Worm (Caenorhabditis elegans) whole organism, L3 larva: ENCODE measurements around the gene ZC204.17.

ENCODE experiments used
- R02D3.7 ChIP-seq: fragments of 150-350 bp; optimal IDR thresholded peaks from 2 replicates; lab custom pipeline; 2014; ENCODE audit warnings: missing biosample characterization, missing genetic modification characterization
- aly-2 ChIP-seq: fragments of 150-350 bp; optimal IDR thresholded peaks from 2 replicates; lab custom pipeline; 2014; ENCODE audit warnings: missing biosample characterization, missing genetic modification characterization
- ceh-28 ChIP-seq: fragments of 150-350 bp; optimal IDR thresholded peaks from 2 replicates; lab custom pipeline; 2014; ENCODE audit warnings: missing biosample characterization, missing genetic modification reagents, missing genetic modification characterization
- ceh-82 ChIP-seq: fragments of 150-350 bp; optimal IDR thresholded peaks from 2 replicates; lab custom pipeline; 2014; ENCODE audit warnings: missing biosample characterization, missing genetic modification characterization
- daf-12 ChIP-seq: fragments of 150-350 bp; optimal IDR thresholded peaks from 2 replicates; lab custom pipeline; 2014; ENCODE audit warnings: missing biosample characterization, missing genetic modification reagents, missing genetic modification characterization
- egl-27 ChIP-seq: sonication (generic microtip); optimal IDR thresholded peaks from 4 replicates; lab custom pipeline; 2017; ENCODE audit warnings: missing biosample characterization, missing genetic modification reagents, missing genetic modification characterization
- egl-5 ChIP-seq: fragments of 150-350 bp; optimal IDR thresholded peaks from 2 replicates; lab custom pipeline; 2017; ENCODE audit warnings: missing biosample characterization, missing genetic modification reagents, missing genetic modification characterization, inconsistent platforms
- elt-1 ChIP-seq: fragments of 150-350 bp; optimal IDR thresholded peaks from 2 replicates; lab custom pipeline; 2014; ENCODE audit warnings: missing biosample characterization, missing genetic modification characterization
- elt-2 ChIP-seq: sonication (generic microtip); optimal IDR thresholded peaks from 2 replicates; lab custom pipeline; 2016; ENCODE audit warnings: missing genetic modification reagents, mild to moderate bottlenecking, missing genetic modification characterization, missing compliant biosample characterization
- elt-3 ChIP-seq, 3 experiments: fragments of 150-350 bp in 1 of 3; sonication (generic microtip) in 2 of 3; optimal IDR thresholded peaks; 2 replicates in 2 of 3; 4 replicates in 1 of 3; lab custom pipeline; 2014 to 2017; ENCODE audit warnings: missing biosample characterization in 3 of 3, missing genetic modification characterization in 3 of 3
- fkh-10 ChIP-seq: sonication (generic microtip); optimal IDR thresholded peaks from 2 replicates; lab custom pipeline; 2017; ENCODE audit warnings: missing biosample characterization, missing genetic modification reagents, missing genetic modification characterization
- hmg-11 ChIP-seq: sonication (generic microtip); optimal IDR thresholded peaks from 2 replicates; lab custom pipeline; 2016; ENCODE audit warnings: missing genetic modification characterization, missing compliant biosample characterization
- jun-1 ChIP-seq: fragments of 150-350 bp; optimal IDR thresholded peaks from 2 replicates; lab custom pipeline; 2014; ENCODE audit warnings: missing biosample characterization, missing genetic modification reagents, missing genetic modification characterization
- lin-15B ChIP-seq: fragments of 150-350 bp; optimal IDR thresholded peaks from 2 replicates; lab custom pipeline; 2014; ENCODE audit warnings: missing biosample characterization, missing genetic modification characterization
- lin-39 ChIP-seq: fragments of 150-350 bp; optimal IDR thresholded peaks from 2 replicates; lab custom pipeline; 2018; ENCODE audit warnings: missing biosample characterization, missing genetic modification reagents, missing genetic modification characterization
- mml-1 ChIP-seq: fragments of 150-350 bp; sonication (generic microtip); optimal IDR thresholded peaks from 3 replicates; lab custom pipeline; 2014; ENCODE audit warnings: missing biosample characterization, missing genetic modification characterization
- nfya-1 ChIP-seq: sonication (generic microtip); optimal IDR thresholded peaks from 2 replicates; lab custom pipeline; 2017; ENCODE audit warnings: missing genetic modification characterization, mild to moderate bottlenecking, missing compliant biosample characterization, antibody characterized with exemption, moderate library complexity; ENCODE audit not compliant: insufficient read depth
- nhr-11 ChIP-seq: fragments of 150-350 bp; optimal IDR thresholded peaks from 2 replicates; lab custom pipeline; 2014; ENCODE audit warnings: missing biosample characterization, missing genetic modification characterization
- nhr-23 ChIP-seq: fragments of 150-350 bp; optimal IDR thresholded peaks from 2 replicates; lab custom pipeline; 2014; ENCODE audit warnings: missing biosample characterization, missing genetic modification reagents, missing genetic modification characterization
- nhr-25 ChIP-seq: sonication (generic microtip); optimal IDR thresholded peaks from 2 replicates; lab custom pipeline; 2017; ENCODE audit warnings: missing biosample characterization, missing genetic modification characterization
- nhr-28 ChIP-seq: fragments of 150-350 bp; optimal IDR thresholded peaks from 2 replicates; lab custom pipeline; 2014; ENCODE audit warnings: missing biosample characterization, missing genetic modification characterization
- nhr-43 ChIP-seq: sonication (generic microtip); optimal IDR thresholded peaks from 2 replicates; lab custom pipeline; 2016; ENCODE audit warnings: mild to moderate bottlenecking, missing genetic modification characterization, missing compliant biosample characterization; ENCODE audit not compliant: poor library complexity, severe bottlenecking
- nhr-67 ChIP-seq: fragments of 150-350 bp; optimal IDR thresholded peaks from 2 replicates; lab custom pipeline; 2014; ENCODE audit warnings: missing biosample characterization, missing genetic modification characterization
- nhr-76 ChIP-seq: fragments of 150-350 bp; sonication (generic microtip); optimal IDR thresholded peaks from 5 replicates; lab custom pipeline; 2014; ENCODE audit warnings: missing biosample characterization, missing genetic modification characterization
- nhr-77 ChIP-seq: fragments of 150-350 bp; optimal IDR thresholded peaks from 2 replicates; lab custom pipeline; 2014; ENCODE audit warnings: missing biosample characterization, missing genetic modification characterization
- pqm-1 ChIP-seq: fragments of 150-350 bp; optimal IDR thresholded peaks from 2 replicates; lab custom pipeline; 2017; ENCODE audit warnings: missing biosample characterization, missing genetic modification characterization, inconsistent platforms
- sea-2 ChIP-seq: fragments of 150-350 bp; sonication (generic microtip); optimal IDR thresholded peaks from 4 replicates; lab custom pipeline; 2014; ENCODE audit warnings: missing biosample characterization, missing genetic modification reagents, missing genetic modification characterization
- skn-1 ChIP-seq: fragments of 150-350 bp; optimal IDR thresholded peaks from 2 replicates; lab custom pipeline; 2014; ENCODE audit warnings: missing biosample characterization, missing genetic modification characterization
- snpc-4 ChIP-seq: fragments of 150-350 bp; optimal IDR thresholded peaks from 2 replicates; lab custom pipeline; 2014; ENCODE audit warnings: missing biosample characterization, missing genetic modification characterization
- tbx-2 ChIP-seq: sonication (generic microtip); optimal IDR thresholded peaks from 2 replicates; lab custom pipeline; 2016; ENCODE audit warnings: mild to moderate bottlenecking, missing genetic modification characterization, missing compliant biosample characterization
- unc-62 ChIP-seq: fragments of 150-350 bp; sonication (generic microtip); optimal IDR thresholded peaks from 4 replicates; lab custom pipeline; 2014; ENCODE audit warnings: missing biosample characterization, missing genetic modification reagents, missing genetic modification characterization
- ztf-11 ChIP-seq: fragments of 150-350 bp; optimal IDR thresholded peaks from 2 replicates; lab custom pipeline; 2014; ENCODE audit warnings: missing biosample characterization, missing genetic modification characterization
- ztf-4 ChIP-seq: fragments of 150-350 bp; optimal IDR thresholded peaks from 2 replicates; lab custom pipeline; 2014; ENCODE audit warnings: missing biosample characterization, missing genetic modification characterization

Gene ZC204.17

DNA sequence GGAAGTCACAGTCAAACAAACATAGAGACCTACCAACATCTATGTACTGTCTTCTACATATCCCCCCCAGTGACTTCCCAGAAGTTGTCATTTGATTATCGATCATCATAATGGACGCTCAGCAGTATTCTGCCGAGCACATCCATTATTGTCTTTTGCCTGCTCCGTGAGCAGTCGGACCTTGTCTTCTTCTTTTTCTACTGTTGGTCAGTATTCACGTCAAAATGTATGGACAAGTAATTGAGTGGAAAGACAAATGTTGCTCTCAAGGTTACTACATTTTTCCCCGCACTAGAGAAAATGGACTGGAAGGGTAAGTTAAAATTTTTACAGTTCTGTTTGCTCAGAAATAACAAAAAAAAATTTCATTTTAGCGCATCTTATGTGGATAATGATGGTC is 8.8 kb upstream of the ZC204.17 start, which contains the start of gene btb-12:
Gene btb-12 (plus strand): TSS at position 301 of the 400 bp plus-strand sequence.
- TF ChIP-seq nhr-77 (tag; lab: Kevin White, UChicago) (no peak), elt-2 (no peak), unc-62 (no peak), ztf-11 (tag; lab: Kevin White, UChicago) (no peak), ceh-82 (tag; lab: Kevin White, UChicago) (no peak), hmg-11 (tag; lab: Kevin White, UChicago) (no peak), elt-1 (tag; lab: Kevin White, UChicago) (no peak), snpc-4 (no peak), nhr-67 (tag; lab: Kevin White, UChicago) (no peak), nhr-23 (tag; lab: Kevin White, UChicago) (no peak), tbx-2 (tag; lab: Kevin White, UChicago) (no peak), R02D3.7 (no peak), nhr-43 (tag; lab: Kevin White, UChicago) (no peak), sea-2 (no peak), ztf-4 (tag; lab: Kevin White, UChicago) (no peak), lin-39 (tag; lab: Kevin White, UChicago) (no peak), mml-1 (no peak), elt-3 (tag; optimal IDR thresholded peaks at IDR 0.05; lab: Kevin White, UChicago) (no peak), skn-1 (tag; lab: Kevin White, UChicago) (no peak)

DNA sequence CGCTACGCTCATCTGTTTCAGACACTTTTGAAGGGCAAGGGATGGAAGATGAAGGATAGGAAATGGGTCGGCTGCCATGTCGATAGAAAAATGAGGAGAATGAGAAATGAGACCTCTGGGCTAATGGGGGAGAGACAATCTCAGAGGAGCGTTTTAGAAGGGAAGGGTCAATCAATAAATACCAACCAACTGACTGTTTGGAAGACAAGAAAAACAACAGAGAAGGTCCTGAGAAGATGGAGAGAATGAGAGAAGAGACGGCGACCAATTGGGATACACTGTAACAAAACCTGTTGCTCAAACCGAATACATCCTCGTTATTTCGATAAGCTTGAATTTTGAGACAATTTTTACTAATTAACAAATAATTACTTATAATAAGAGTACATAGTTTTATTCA is 7.3 kb upstream of the ZC204.17 start, which contains the start of gene fbxb-15:
Gene fbxb-15 (minus strand): TSS at position 101 of the 400 bp plus-strand sequence.
- TF ChIP-seq ztf-11 (tag; lab: Kevin White, UChicago) (no peak), unc-62 (no peak), daf-12 (tag; lab: Kevin White, UChicago) (no peak), nhr-77 (tag; lab: Kevin White, UChicago) (no peak), nhr-43 (tag; lab: Kevin White, UChicago) (no peak), lin-39 (tag; lab: Kevin White, UChicago) (no peak), nhr-67 (tag; lab: Kevin White, UChicago) (no peak), ceh-82 (tag; lab: Kevin White, UChicago) (no peak)

DNA sequence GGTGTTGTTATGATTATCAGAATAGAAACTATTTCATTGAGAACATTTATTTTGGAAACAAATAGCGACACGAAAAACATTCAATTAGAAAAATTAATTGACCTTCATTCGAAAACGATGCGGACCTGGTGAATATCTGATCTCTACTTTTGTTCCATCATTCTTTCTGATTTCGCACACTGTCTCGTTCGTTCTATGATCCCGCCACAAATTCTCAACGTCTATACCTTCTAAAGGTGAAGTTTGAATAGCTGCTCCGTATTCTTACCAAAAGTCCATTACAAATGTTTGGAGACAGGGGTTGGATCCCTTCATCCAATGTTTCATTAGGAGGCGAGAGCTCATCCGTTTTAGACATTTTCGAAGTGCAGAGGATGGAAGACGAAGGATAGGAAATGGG is 5.7 kb upstream of the ZC204.17 start, which contains the start of gene fbxb-16:
Gene fbxb-16 (minus strand): TSS at position 101 of the 400 bp plus-strand sequence.
- TF ChIP-seq nfya-1 (tag; lab: Kevin White, UChicago) (no peak), hmg-11 (tag; lab: Kevin White, UChicago) (no peak), R02D3.7 (no peak), nhr-77 (tag; lab: Kevin White, UChicago) (no peak), nhr-11 (tag; lab: Kevin White, UChicago) (no peak), egl-5 (tag; lab: Kevin White, UChicago) (no peak), egl-27 (tag; lab: Kevin White, UChicago) (no peak), ztf-11 (tag; lab: Kevin White, UChicago) (no peak), fkh-10 (GFP tag; lab: Kevin White, UChicago) (peak; percentile 15)

DNA sequence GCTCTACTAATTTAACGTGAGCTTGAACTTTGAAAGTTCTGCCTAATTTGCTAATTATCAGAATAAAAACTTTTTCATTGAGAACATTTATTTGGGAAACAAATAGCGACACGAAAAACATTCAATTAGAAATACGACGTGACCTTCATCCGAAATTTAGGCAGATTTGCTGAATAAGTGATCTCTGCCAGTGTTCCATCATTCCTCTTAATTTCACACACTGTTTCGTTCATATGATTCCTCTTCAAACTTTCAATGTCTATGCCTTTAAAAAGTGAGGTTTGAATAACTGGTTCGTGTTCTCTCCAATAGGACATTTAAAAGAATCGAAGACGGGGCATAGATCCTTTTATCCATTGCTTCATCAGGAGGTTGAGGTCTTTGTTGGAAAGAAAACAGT is 4.4 kb upstream of the ZC204.17 start, which contains the start of gene fbxb-20:
Gene fbxb-20 (minus strand): TSS at position 101 of the 400 bp plus-strand sequence.
- TF ChIP-seq nhr-11 (tag; lab: Kevin White, UChicago) (no peak), nhr-76 (tag; lab: Kevin White, UChicago) (no peak), lin-15B (no peak), jun-1 (tag; lab: Kevin White, UChicago) (no peak), unc-62 (no peak), egl-27 (tag; lab: Kevin White, UChicago) (no peak), nhr-25 (tag; lab: Kevin White, UChicago) (no peak), ceh-28 (no peak), nhr-43 (tag; lab: Kevin White, UChicago) (no peak), pqm-1 (tag; lab: Kevin White, UChicago) (no peak), snpc-4 (no peak), aly-2 (tag; lab: Kevin White, UChicago) (no peak), ztf-4 (tag; lab: Kevin White, UChicago) (no peak), elt-3 (tag; optimal IDR thresholded peaks at IDR 0.05; lab: Kevin White, UChicago) (no peak)

DNA sequence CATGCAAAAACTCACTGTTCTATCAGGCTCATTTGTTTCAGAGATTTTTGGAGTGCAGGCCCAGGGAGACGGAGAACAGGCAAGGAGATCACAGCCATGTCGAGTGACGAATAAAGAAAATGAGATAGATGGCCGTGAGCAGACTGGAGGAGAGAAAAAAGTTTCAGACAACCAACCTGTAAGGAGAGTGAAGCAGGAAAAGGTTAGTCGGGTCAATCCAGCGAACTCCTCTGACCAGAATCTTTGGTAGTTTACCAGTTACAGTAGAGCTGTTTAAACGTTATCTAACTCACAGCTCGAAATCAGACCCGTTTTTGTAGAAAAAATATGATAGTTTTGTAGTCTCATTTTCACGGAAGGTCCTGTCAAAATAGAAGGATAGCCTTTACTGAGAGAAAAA is 2.7 kb upstream of the ZC204.17 start, which contains the start of gene fbxb-21:
Gene fbxb-21 (minus strand): TSS at position 101 of the 400 bp plus-strand sequence.
- TF ChIP-seq fkh-10 (GFP tag; lab: Kevin White, UChicago) (peak; percentile 44), nhr-28 (tag; lab: Kevin White, UChicago) (no peak)
